Fruit fly (Drosophila melanogaster) whole organism, wandering third instar larva: ENCODE data around the gene Ste12DOR.
A peak's percentile ranks its signal among the peaks of the same experiment; 100 is the strongest.
"Not testable (repeated sequence)": the region's sequence is repeated elsewhere in the genome, so short reads cannot be mapped to it uniquely, and the experiment has no call there.

Experiments
- CG32264 ChIP-seq: fragments of 200-800 bp; sonication (Bioruptor generic); optimal IDR thresholded peaks from 2 replicates; lab custom pipeline; 2016; ENCODE audit warnings: missing biosample characterization, missing genetic modification characterization
- CG9705 ChIP-seq: fragments of 200-800 bp; sonication (Bioruptor generic); optimal IDR thresholded peaks from 2 replicates; lab custom pipeline; 2018; ENCODE audit warnings: missing biosample characterization, mild to moderate bottlenecking, missing genetic modification characterization
- CrebA ChIP-seq: fragments of 200-800 bp; sonication (Bioruptor generic); optimal IDR thresholded peaks from 2 replicates; lab custom pipeline; 2016; ENCODE audit warnings: missing biosample characterization, mild to moderate bottlenecking, missing genetic modification characterization, borderline replicate concordance
- GATAd ChIP-seq: sonication (Bioruptor generic); optimal IDR thresholded peaks from 2 replicates; lab custom pipeline; 2016; ENCODE audit warnings: missing biosample characterization, missing genetic modification characterization
- HLH106 ChIP-seq: fragments of 200-800 bp; optimal IDR thresholded peaks from 3 replicates; lab custom pipeline; 2019; ENCODE audit warnings: missing biosample characterization, mild to moderate bottlenecking, missing genetic modification characterization, moderate library complexity
- Hnf4 ChIP-seq: fragments of 200-800 bp; sonication (Bioruptor generic); optimal IDR thresholded peaks from 2 replicates; lab custom pipeline; 2016; ENCODE audit warnings: missing biosample characterization, mild to moderate bottlenecking, missing genetic modification characterization
- Hr78 ChIP-seq: fragments of >200 bp; optimal IDR thresholded peaks from 2 replicates; lab custom pipeline; 2017; ENCODE audit warnings: missing biosample characterization, missing genetic modification characterization
- Mio ChIP-seq: sonication (Bioruptor generic); optimal IDR thresholded peaks from 2 replicates; lab custom pipeline; 2016; ENCODE audit warnings: missing biosample characterization, missing genetic modification characterization
- Myc ChIP-seq: fragments of >200 bp; optimal IDR thresholded peaks from 2 replicates; lab custom pipeline; 2017
- N ChIP-seq: fragments of >200 bp; optimal IDR thresholded peaks from 2 replicates; lab custom pipeline; 2018; ENCODE audit warnings: missing biosample characterization, missing external identifiers, missing genetic modification characterization
- OdsH ChIP-seq: fragments of 200-800 bp; sonication (Bioruptor generic); optimal IDR thresholded peaks from 2 replicates; lab custom pipeline; 2016; ENCODE audit warnings: missing biosample characterization, mild to moderate bottlenecking, missing genetic modification characterization
- Rel ChIP-seq, 2 experiments: fragments of 200-800 bp; sonication (Bioruptor generic) in 1 of 2; optimal IDR thresholded peaks; 2 replicates in 1 of 2; 3 replicates in 1 of 2; lab custom pipeline; 2016 to 2019; ENCODE audit warnings: mild to moderate bottlenecking in 2 of 2, missing biosample characterization in 2 of 2, missing genetic modification characterization in 2 of 2, moderate library complexity in 1 of 2
- Sp1 ChIP-seq: fragments of 200-800 bp; sonication (Bioruptor generic); optimal IDR thresholded peaks from 3 replicates; lab custom pipeline; 2019; ENCODE audit warnings: missing biosample characterization, mild to moderate bottlenecking, missing genetic modification characterization, moderate library complexity
- Vsx2 ChIP-seq: fragments of 200-300, 225-300 bp; sonication (Bioruptor generic); optimal IDR thresholded peaks from 2 replicates; lab custom pipeline; 2018; ENCODE audit warnings: missing biosample characterization, missing genetic modification characterization; ENCODE audit not compliant: partially characterized antibody
- br ChIP-seq: fragments of 200-800 bp; sonication (Bioruptor generic); optimal IDR thresholded peaks from 2 replicates; lab custom pipeline; 2016; ENCODE audit warnings: missing biosample characterization, missing genetic modification characterization
- brk ChIP-seq: fragments of 200-800 bp; sonication (Bioruptor generic); optimal IDR thresholded peaks from 2 replicates; lab custom pipeline; 2016; ENCODE audit warnings: missing biosample characterization, mild to moderate bottlenecking, missing genetic modification characterization
- dl ChIP-seq, 2 experiments: fragments of 175-275, 200-275 bp in 1 of 2; fragments of 200-275 bp in 1 of 2; sonication (Bioruptor generic); optimal IDR thresholded peaks; lab custom pipeline; 2018; ENCODE audit warnings: mild to moderate bottlenecking in 2 of 2, missing biosample characterization in 2 of 2, missing genetic modification characterization in 2 of 2, moderate library complexity in 2 of 2; ENCODE audit not compliant: partially characterized antibody in 2 of 2, insufficient read depth in 1 of 2
- dmrt93B ChIP-seq: fragments of 200-800 bp; sonication (Bioruptor generic); optimal IDR thresholded peaks from 2 replicates; lab custom pipeline; 2018; ENCODE audit warnings: missing biosample characterization, mild to moderate bottlenecking, missing genetic modification characterization
- dsf ChIP-seq: sonication (Bioruptor generic); optimal IDR thresholded peaks from 2 replicates; lab custom pipeline; 2016; ENCODE audit warnings: missing biosample characterization, missing genetic modification characterization, borderline replicate concordance
- ey ChIP-seq: fragments of 200-800 bp; sonication (Bioruptor generic); optimal IDR thresholded peaks from 2 replicates; lab custom pipeline; 2016; ENCODE audit warnings: missing biosample characterization, missing genetic modification characterization
- foxo ChIP-seq, 2 experiments: fragments of 200-800 bp; sonication (Bioruptor generic); optimal IDR thresholded peaks; 2 replicates in 1 of 2; 3 replicates in 1 of 2; lab custom pipeline; 2016 to 2017; ENCODE audit warnings: missing biosample characterization in 2 of 2, missing genetic modification characterization in 2 of 2
- fru ChIP-seq: fragments of 200-800 bp; sonication (Bioruptor generic); optimal IDR thresholded peaks from 3 replicates; lab custom pipeline; 2016; ENCODE audit warnings: missing biosample characterization, mild to moderate bottlenecking, missing genetic modification characterization
- h ChIP-seq: fragments of 200-800 bp; sonication (Bioruptor generic); optimal IDR thresholded peaks from 3 replicates; lab custom pipeline; 2016; ENCODE audit warnings: missing biosample characterization, mild to moderate bottlenecking, missing genetic modification characterization
- lola ChIP-seq: fragments of >200 bp; optimal IDR thresholded peaks from 2 replicates; lab custom pipeline; 2017; ENCODE audit warnings: missing biosample characterization, missing genetic modification characterization
- pan ChIP-seq: fragments of >200 bp; optimal IDR thresholded peaks from 2 replicates; lab custom pipeline; 2017
- psq ChIP-seq: fragments of 200-800 bp; sonication (Bioruptor generic); optimal IDR thresholded peaks from 3 replicates; lab custom pipeline; 2017; ENCODE audit warnings: missing biosample characterization, mild to moderate bottlenecking, missing genetic modification characterization, moderate library complexity
- rgr ChIP-seq: fragments of 200-800 bp; sonication (Bioruptor generic); optimal IDR thresholded peaks from 3 replicates; lab custom pipeline; 2016; ENCODE audit warnings: missing biosample characterization, mild to moderate bottlenecking, missing genetic modification characterization
- sage ChIP-seq: fragments of 200-800 bp; sonication (Bioruptor generic); optimal IDR thresholded peaks from 2 replicates; lab custom pipeline; 2016; ENCODE audit warnings: missing biosample characterization, mild to moderate bottlenecking, missing genetic modification characterization
- sv ChIP-seq: fragments of 200-800 bp; sonication (Bioruptor generic); optimal IDR thresholded peaks from 3 replicates; lab custom pipeline; 2016; ENCODE audit warnings: missing biosample characterization, missing genetic modification characterization
- woc ChIP-seq: sonication (Bioruptor generic); optimal IDR thresholded peaks from 2 replicates; lab custom pipeline; 2016; ENCODE audit warnings: missing biosample characterization, mild to moderate bottlenecking, missing genetic modification characterization

Ste12DOR gene

DNA sequence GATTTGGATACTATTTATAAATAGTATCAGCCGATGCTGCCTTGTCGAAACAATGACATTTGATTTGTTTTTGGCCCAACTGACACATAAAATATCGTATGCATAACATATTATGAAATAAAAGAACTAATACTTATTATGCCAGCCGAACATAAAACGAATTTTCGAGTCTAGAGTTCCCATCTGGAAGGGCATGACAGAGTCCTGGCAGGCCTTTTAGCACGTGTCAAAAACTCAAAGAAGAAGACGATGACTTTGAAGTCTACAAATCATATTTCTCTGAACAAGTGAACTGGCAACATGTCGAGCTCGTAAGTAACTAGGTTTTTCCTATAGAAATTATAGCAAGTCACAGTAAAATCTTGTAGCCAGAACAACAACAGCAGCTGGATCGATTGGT, at the start of gene Ste12DOR:
Gene Ste12DOR, plus strand, starts transcription at position 301 of the 400 bp plus-strand sequence.
- not testable (repeated sequence) for TF ChIP-seq br (GFP tag; lab: Kevin White, UChicago); dmrt93B (GFP tag; lab: Kevin White, UChicago); foxo (GFP tag; optimal IDR thresholded peaks at IDR 0.05; lab: Kevin White, UChicago)
- TF ChIP-seq, all 38 proteins: peak for 0; not testable (repeated sequence) for 38

- TF ChIP-seq HLH106 (tag; lab: Kevin White, UChicago) = peak; percentile 33
- TF ChIP-seq h (GFP tag; lab: Kevin White, UChicago) = peak; percentile 31
- no peak for TF ChIP-seq OdsH (GFP tag; lab: Kevin White, UChicago)
- peak in 1 of 2 experiments; percentile 25 for TF ChIP-seq foxo (GFP tag; optimal IDR thresholded peaks at IDR 0.05; lab: Kevin White, UChicago)
- TF ChIP-seq Sp1 (GFP tag; lab: Kevin White, UChicago) = peak; percentile 21
- TF ChIP-seq rgr (GFP tag; lab: Kevin White, UChicago) = no peak
- TF ChIP-seq psq (GFP tag; lab: Kevin White, UChicago) = no peak
Measured at dm6 chrX:13951403-13951802, 48.6 kb upstream of the Ste12DOR start.

DNA sequence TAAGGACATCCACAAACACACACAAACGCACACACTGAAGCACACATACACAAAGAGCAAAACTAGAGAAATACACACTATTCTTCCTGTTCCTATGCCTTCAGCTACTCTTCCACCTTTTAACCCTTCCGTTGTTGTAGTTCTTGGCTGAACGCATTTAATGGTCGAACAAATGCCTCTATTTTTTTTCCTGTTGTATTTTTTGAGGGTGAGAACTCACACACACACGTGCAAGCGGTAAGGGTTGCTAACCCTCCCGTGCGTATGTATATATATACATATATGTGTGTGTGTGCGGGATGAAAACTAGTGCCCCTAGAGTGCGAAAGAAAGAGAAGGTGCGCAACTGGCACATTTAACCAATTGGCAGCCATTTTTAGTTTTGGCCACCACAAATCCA, 45.7 kb upstream of the Ste12DOR start:
- no peak for TF ChIP-seq Rel (GFP tag; optimal IDR thresholded peaks at IDR 0.05; lab: Kevin White, UChicago)
- TF ChIP-seq Rel (tag; optimal IDR thresholded peaks at IDR 0.05; lab: Kevin White, UChicago) = no peak
- TF ChIP-seq CrebA (GFP tag; lab: Kevin White, UChicago) = no peak
- no peak for TF ChIP-seq Hr78 (GFP tag; lab: Kevin White, UChicago)
- TF ChIP-seq GATAd = no peak
- TF ChIP-seq ey (GFP tag; lab: Kevin White, UChicago) = no peak
- TF ChIP-seq sage (GFP tag; lab: Kevin White, UChicago) = no peak
- TF ChIP-seq rgr (GFP tag; lab: Kevin White, UChicago) = no peak
- TF ChIP-seq Sp1 (GFP tag; lab: Kevin White, UChicago) = no peak
- no peak for TF ChIP-seq pan
- TF ChIP-seq N = no peak
- no peak for TF ChIP-seq dl (GFP tag; optimal IDR thresholded peaks at IDR 0.05; lab: Kevin White, UChicago; ENCODE audit: insufficient read depth in 1 of 2, partially characterized antibody in 2 of 2)
- TF ChIP-seq lola (GFP tag; lab: Kevin White, UChicago) = no peak
- no peak for TF ChIP-seq sv (GFP tag; lab: Kevin White, UChicago)
- TF ChIP-seq br (GFP tag; lab: Kevin White, UChicago) = no peak

DNA sequence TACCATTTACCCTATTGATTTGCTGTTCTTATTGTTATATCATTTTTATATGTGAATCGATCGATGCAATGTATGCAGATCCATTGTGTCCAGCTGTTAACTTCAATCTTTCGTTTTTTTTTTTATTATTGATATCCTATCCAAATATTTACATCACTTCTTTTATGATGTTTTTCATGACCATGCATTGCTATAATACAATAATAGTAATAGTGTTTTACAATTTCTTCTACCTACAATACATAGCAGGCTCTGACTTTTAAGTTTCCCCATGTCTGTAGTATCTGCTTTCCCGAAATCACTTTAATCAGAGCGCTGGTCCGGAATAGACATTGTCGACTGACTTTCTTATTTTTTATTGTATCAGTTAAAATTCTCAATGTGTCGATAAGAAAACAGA, 45.1 kb upstream of the Ste12DOR start, which contains the start of gene CG11068:
Gene CG11068, plus strand, starts transcription at position 301 of the 400 bp plus-strand sequence.
- TF ChIP-seq fru = no peak
- no peak for TF ChIP-seq Mio (GFP tag; lab: Kevin White, UChicago)
- TF ChIP-seq CG32264 = no peak
- no peak for TF ChIP-seq Rel (GFP tag; optimal IDR thresholded peaks at IDR 0.05; lab: Kevin White, UChicago)
- TF ChIP-seq Rel (tag; optimal IDR thresholded peaks at IDR 0.05; lab: Kevin White, UChicago) = no peak
- no peak for TF ChIP-seq sage (GFP tag; lab: Kevin White, UChicago)
- TF ChIP-seq Vsx2 (GFP tag; lab: Kevin White, UChicago) = no peak
- no peak for TF ChIP-seq brk
- no peak for TF ChIP-seq Hnf4

dm6 chrX:13964822-13965221, 35.2 kb upstream of the Ste12DOR start:
- TF ChIP-seq GATAd (no peak), h (GFP tag; lab: Kevin White, UChicago) (no peak)

DNA sequence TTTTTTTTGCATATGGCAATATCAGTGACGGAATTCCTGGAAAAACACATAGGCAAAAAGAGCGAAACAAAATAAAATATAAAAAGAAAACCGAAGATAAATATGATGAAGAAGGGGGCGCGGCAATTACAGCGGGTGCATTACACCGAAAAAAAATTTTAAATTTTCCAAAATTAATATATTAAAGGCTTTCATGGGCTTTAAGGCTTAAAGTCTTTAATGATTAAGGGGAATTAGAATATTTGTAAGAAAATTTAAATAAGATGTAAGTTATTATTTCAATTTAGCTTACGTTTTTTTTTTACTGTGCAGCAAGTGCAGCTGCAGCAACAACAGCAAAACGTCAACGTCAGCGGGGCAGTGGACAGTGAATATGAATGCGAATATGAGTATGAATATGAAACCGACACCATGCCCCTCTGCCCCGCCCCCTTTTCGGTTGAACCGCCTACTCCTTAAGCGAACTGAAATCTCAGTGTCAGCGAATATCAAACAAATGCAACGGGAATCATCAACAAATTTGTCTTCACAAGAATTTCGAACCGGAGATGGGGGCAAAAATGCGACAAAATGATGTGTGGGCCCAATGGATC, 27.5 kb upstream of the Ste12DOR start:
- TF ChIP-seq OdsH (GFP tag; lab: Kevin White, UChicago) (no peak), woc (no peak), dl (GFP tag; optimal IDR thresholded peaks at IDR 0.05; lab: Kevin White, UChicago; ENCODE audit: insufficient read depth in 1 of 2, partially characterized antibody in 2 of 2) (no peak), sage (GFP tag; lab: Kevin White, UChicago) (no peak), fru (no peak), CG9705 (GFP tag; lab: Kevin White, UChicago) (no peak), dsf (GFP tag; lab: Kevin White, UChicago) (no peak), Myc (lab: Kevin White, UChicago) (no peak), foxo (GFP tag; optimal IDR thresholded peaks at IDR 0.05; lab: Kevin White, UChicago) (peak in 1 of 2 experiments; percentile 4), h (GFP tag; lab: Kevin White, UChicago) (peak; percentile 2)
